4 worm cellular contexts compared by ENCODE assay signal in genomic region chrII:7242754-7243153, ce11.
A peak's percentile ranks its signal among the peaks of the same experiment; 100 is the strongest.
TF ChIP-seq lines count a peak whose summit lies in the region.

No protein-coding gene starts in this region.

TF ChIP-seq in whole organism, L1 larva, 84 proteins besides CTCF, POLR2A, EP300 and RAD21:
- TF ChIP-seq blmp-1 (tag; optimal IDR thresholded peaks at IDR 0.05; lab: Kevin White, UChicago), result peak; percentile 92
- TF ChIP-seq xbp-1 (tag; optimal IDR thresholded peaks at IDR 0.05; lab: Kevin White, UChicago), result no peak

TF ChIP-seq in whole organism, L2 larva, 48 proteins besides CTCF, POLR2A, EP300 and RAD21:
- TF ChIP-seq blmp-1 (tag; optimal IDR thresholded peaks at IDR 0.05; lab: Kevin White, UChicago; ENCODE audit: insufficient read depth) (peak; percentile 79), sma-3 (GFP tag; optimal IDR thresholded peaks at IDR 0.05; lab: Kevin White, UChicago) (peak; percentile 28), ama-1 (optimal IDR thresholded peaks at IDR 0.05; lab: Kevin White, UChicago) (no peak), sem-4 (tag; optimal IDR thresholded peaks at IDR 0.05; lab: Kevin White, UChicago) (no peak), nhr-25 (tag; optimal IDR thresholded peaks at IDR 0.05; lab: Kevin White, UChicago) (no peak), Y55F3AM.14 (GFP tag; optimal IDR thresholded peaks at IDR 0.05; lab: Kevin White, UChicago) (no peak), peb-1 (tag; optimal IDR thresholded peaks at IDR 0.05; lab: Kevin White, UChicago) (no peak)
TF ChIP-seq in whole organism, L2 larva: peak in this region for 2.

TF ChIP-seq in whole organism, L3 larva, 47 proteins besides CTCF, POLR2A, EP300 and RAD21:
- TF ChIP-seq nhr-25 (tag; optimal IDR thresholded peaks at IDR 0.05; lab: Kevin White, UChicago), result peak; percentile 30
- TF ChIP-seq tbx-2 (tag; optimal IDR thresholded peaks at IDR 0.05; lab: Kevin White, UChicago), result no peak

TF ChIP-seq in whole organism, young adult, 124 proteins besides CTCF, POLR2A, EP300 and RAD21:
- TF ChIP-seq nhr-80 (tag; optimal IDR thresholded peaks at IDR 0.05; lab: Kevin White, UChicago), result peak; percentile 7
- no peak for TF ChIP-seq repo-1 (tag; optimal IDR thresholded peaks at IDR 0.05; lab: Kevin White, UChicago)
